Worm (Caenorhabditis elegans) whole organism, late embryonic: Measurements from ENCODE around the gene B0238.12.

Experiments used
- C08G9.2 ChIP-seq: sonication (generic microtip); optimal IDR thresholded peaks from 2 replicates; lab custom pipeline; 2016; ENCODE audit warnings: mild to moderate bottlenecking, missing genetic modification characterization, moderate library complexity, missing compliant biosample characterization
- C38D4.7 ChIP-seq: fragments of 200-800 bp; sonication (Bioruptor generic); optimal IDR thresholded peaks from 2 replicates; lab custom pipeline; 2018; ENCODE audit warnings: mild to moderate bottlenecking, missing genetic modification characterization, moderate library complexity, missing compliant biosample characterization
- K09A11.1 ChIP-seq: sonication (generic microtip); optimal IDR thresholded peaks from 2 replicates; lab custom pipeline; 2017; ENCODE audit warnings: antibody characterized with exemption, mild to moderate bottlenecking, missing genetic modification characterization, missing compliant biosample characterization; ENCODE audit not compliant: insufficient read depth
- ama-1 ChIP-seq: fragments of 150-350 bp; optimal IDR thresholded peaks from 2 replicates; lab custom pipeline; 2014
- ceh-14 ChIP-seq: sonication (generic microtip); optimal IDR thresholded peaks from 2 replicates; lab custom pipeline; 2016; ENCODE audit warnings: missing genotype, missing genetic modification characterization, missing compliant biosample characterization
- ceh-18 ChIP-seq: sonication (generic microtip); optimal IDR thresholded peaks from 2 replicates; lab custom pipeline; 2016; ENCODE audit warnings: missing genetic modification characterization, missing compliant biosample characterization
- ceh-19 ChIP-seq: fragments of 200-800 bp; sonication (Bioruptor generic); optimal IDR thresholded peaks from 2 replicates; lab custom pipeline; 2018; ENCODE audit warnings: mild to moderate bottlenecking, missing genetic modification characterization, missing compliant biosample characterization
- ceh-22 ChIP-seq: sonication (generic microtip); optimal IDR thresholded peaks from 2 replicates; lab custom pipeline; 2017; ENCODE audit warnings: missing biosample characterization, missing genetic modification characterization
- ceh-30 ChIP-seq: fragments of 150-350 bp; optimal IDR thresholded peaks from 2 replicates; lab custom pipeline; 2014; ENCODE audit warnings: missing biosample characterization, missing genetic modification characterization
- ceh-31 ChIP-seq: sonication (generic microtip); optimal IDR thresholded peaks from 2 replicates; lab custom pipeline; 2016; ENCODE audit warnings: missing genetic modification characterization, missing compliant biosample characterization
- ceh-34 ChIP-seq: sonication (generic microtip); optimal IDR thresholded peaks from 2 replicates; lab custom pipeline; 2016; ENCODE audit warnings: mild to moderate bottlenecking, missing genetic modification characterization, missing compliant biosample characterization
- ceh-45 ChIP-seq: fragments of 200-800 bp; sonication (Bioruptor generic); IDR thresholded peaks from 2 replicates; pipeline ENCODE4 v1.3.6; 2022; ENCODE audit warnings: missing genetic modification reagents, missing genetic modification characterization, missing compliant biosample characterization
- ceh-6 ChIP-seq: fragments of 200-800 bp; sonication (Bioruptor generic); optimal IDR thresholded peaks from 2 replicates; lab custom pipeline; 2018; ENCODE audit warnings: mild to moderate bottlenecking, missing genetic modification characterization, missing compliant biosample characterization
- ceh-9 ChIP-seq: sonication (generic microtip); optimal IDR thresholded peaks from 2 replicates; lab custom pipeline; 2016; ENCODE audit warnings: mild to moderate bottlenecking, missing genetic modification characterization, inconsistent platforms, missing compliant biosample characterization
- che-1 ChIP-seq: sonication (generic microtip); optimal IDR thresholded peaks from 2 replicates; lab custom pipeline; 2016; ENCODE audit warnings: mild to moderate bottlenecking, missing genetic modification characterization, missing compliant biosample characterization
- dmd-4 ChIP-seq: sonication (generic microtip); optimal IDR thresholded peaks from 2 replicates; lab custom pipeline; 2016; ENCODE audit warnings: borderline replicate concordance, missing genetic modification characterization, missing compliant biosample characterization
- dve-1 ChIP-seq: sonication (generic microtip); optimal IDR thresholded peaks from 2 replicates; lab custom pipeline; 2017; ENCODE audit warnings: antibody characterized with exemption, mild to moderate bottlenecking, missing genetic modification characterization, missing compliant biosample characterization
- elt-2 ChIP-seq: sonication (generic microtip); optimal IDR thresholded peaks from 2 replicates; lab custom pipeline; 2016; ENCODE audit warnings: missing genetic modification reagents, missing genetic modification characterization, missing compliant biosample characterization
- elt-4 ChIP-seq: sonication (generic microtip); optimal IDR thresholded peaks from 2 replicates; lab custom pipeline; 2016; ENCODE audit warnings: missing genetic modification characterization, missing compliant biosample characterization
- ets-4 ChIP-seq: sonication (generic microtip); optimal IDR thresholded peaks from 2 replicates; lab custom pipeline; 2016; ENCODE audit warnings: missing genetic modification characterization, missing compliant biosample characterization
- eyg-1 ChIP-seq: sonication (generic microtip); optimal IDR thresholded peaks from 2 replicates; lab custom pipeline; 2016; ENCODE audit warnings: missing genotype, missing genetic modification characterization, missing compliant biosample characterization
- fax-1 ChIP-seq: sonication (generic microtip); optimal IDR thresholded peaks from 2 replicates; lab custom pipeline; 2016; ENCODE audit warnings: missing genotype, missing genetic modification characterization, missing compliant biosample characterization
- fkh-10 ChIP-seq: fragments of 150-350 bp; optimal IDR thresholded peaks from 2 replicates; lab custom pipeline; 2014; ENCODE audit warnings: missing biosample characterization, missing genetic modification reagents, missing genetic modification characterization
- fkh-6 ChIP-seq: sonication (generic microtip); optimal IDR thresholded peaks from 2 replicates; lab custom pipeline; 2016; ENCODE audit warnings: missing genetic modification characterization, missing compliant biosample characterization
- gmeb-2 ChIP-seq: sonication (generic microtip); optimal IDR thresholded peaks from 2 replicates; lab custom pipeline; 2016; ENCODE audit warnings: missing genetic modification characterization, inconsistent platforms, missing compliant biosample characterization
- hlh-13 ChIP-seq: fragments of 200-800 bp; sonication (Bioruptor generic); optimal IDR thresholded peaks from 2 replicates; lab custom pipeline; 2018; ENCODE audit warnings: mild to moderate bottlenecking, missing genetic modification characterization, missing compliant biosample characterization
- hlh-15 ChIP-seq: sonication (generic microtip); optimal IDR thresholded peaks from 2 replicates; lab custom pipeline; 2016; ENCODE audit warnings: missing genetic modification characterization, missing compliant biosample characterization
- hlh-30 ChIP-seq: sonication (generic microtip); optimal IDR thresholded peaks from 2 replicates; lab custom pipeline; 2017; ENCODE audit warnings: antibody characterized with exemption, missing genetic modification characterization, missing compliant biosample characterization; ENCODE audit not compliant: insufficient read depth
- hlh-8 ChIP-seq: sonication (generic microtip); optimal IDR thresholded peaks from 2 replicates; lab custom pipeline; 2016; ENCODE audit warnings: missing genotype, missing genetic modification characterization, missing compliant biosample characterization
- lin-11 ChIP-seq: fragments of 200-800 bp; sonication (Bioruptor generic); optimal IDR thresholded peaks from 2 replicates; lab custom pipeline; 2018; ENCODE audit warnings: mild to moderate bottlenecking, missing genetic modification characterization, missing compliant biosample characterization
- madf-2 ChIP-seq: sonication (generic microtip); optimal IDR thresholded peaks from 2 replicates; lab custom pipeline; 2017; ENCODE audit warnings: missing genetic modification characterization, missing compliant biosample characterization
- nhr-11 ChIP-seq: fragments of 150-350 bp; optimal IDR thresholded peaks from 2 replicates; lab custom pipeline; 2014; ENCODE audit warnings: missing biosample characterization, missing genetic modification characterization
- odd-2 ChIP-seq: sonication (generic microtip); optimal IDR thresholded peaks from 2 replicates; lab custom pipeline; 2017; ENCODE audit warnings: antibody characterized with exemption, mild to moderate bottlenecking, missing genetic modification characterization, missing compliant biosample characterization
- pat-9 ChIP-seq: fragments of 200-800 bp; sonication (Bioruptor generic); optimal IDR thresholded peaks from 2 replicates; lab custom pipeline; 2018; ENCODE audit warnings: mild to moderate bottlenecking, missing genetic modification characterization, moderate library complexity, missing compliant biosample characterization
- pax-1 ChIP-seq: fragments of 150-350 bp; optimal IDR thresholded peaks from 2 replicates; lab custom pipeline; 2014; ENCODE audit warnings: missing biosample characterization, missing genetic modification characterization
- pha-2 ChIP-seq: sonication (generic microtip); optimal IDR thresholded peaks from 2 replicates; lab custom pipeline; 2017; ENCODE audit warnings: mild to moderate bottlenecking, missing genetic modification characterization, missing compliant biosample characterization
- pha-4 ChIP-seq: fragments of 150-350 bp; optimal IDR thresholded peaks from 2 replicates; lab custom pipeline; 2018; ENCODE audit warnings: missing biosample characterization, missing genetic modification reagents, missing genetic modification characterization
- pqm-1 ChIP-seq: sonication (generic microtip); optimal IDR thresholded peaks from 2 replicates; lab custom pipeline; 2016; ENCODE audit warnings: missing genetic modification characterization, missing compliant biosample characterization
- ref-2 ChIP-seq: sonication (generic microtip); optimal IDR thresholded peaks from 2 replicates; lab custom pipeline; 2016; ENCODE audit warnings: missing genetic modification characterization, missing compliant biosample characterization
- sdc-2 ChIP-seq: sonication (generic microtip); optimal IDR thresholded peaks from 2 replicates; lab custom pipeline; 2016; ENCODE audit warnings: missing genotype, missing genetic modification characterization, missing compliant biosample characterization
- syd-9 ChIP-seq: sonication (generic microtip); optimal IDR thresholded peaks from 2 replicates; lab custom pipeline; 2016; ENCODE audit warnings: mild to moderate bottlenecking, missing genetic modification characterization, moderate library complexity, missing compliant biosample characterization
- tbx-2 ChIP-seq: sonication (generic microtip); optimal IDR thresholded peaks from 2 replicates; lab custom pipeline; 2016; ENCODE audit warnings: missing genetic modification characterization, missing compliant biosample characterization
- tbx-7 ChIP-seq: sonication (generic microtip); optimal IDR thresholded peaks from 2 replicates; lab custom pipeline; 2016; ENCODE audit warnings: missing genotype, missing genetic modification characterization, missing compliant biosample characterization
- ttx-3 ChIP-seq: sonication (generic microtip); optimal IDR thresholded peaks from 2 replicates; lab custom pipeline; 2016; ENCODE audit warnings: missing genetic modification reagents, missing genetic modification characterization, missing compliant biosample characterization
- unc-42 ChIP-seq: sonication (generic microtip); optimal IDR thresholded peaks from 2 replicates; lab custom pipeline; 2016; ENCODE audit warnings: missing genotype, missing genetic modification characterization, missing compliant biosample characterization
- unc-55 ChIP-seq: sonication (generic microtip); optimal IDR thresholded peaks from 2 replicates; lab custom pipeline; 2017; ENCODE audit warnings: missing biosample characterization, missing genetic modification reagents, missing genetic modification characterization
- zip-5 ChIP-seq: sonication (generic microtip); optimal IDR thresholded peaks from 2 replicates; lab custom pipeline; 2016; ENCODE audit warnings: missing genetic modification characterization, missing compliant biosample characterization
- ztf-16 ChIP-seq: sonication (generic microtip); optimal IDR thresholded peaks from 2 replicates; lab custom pipeline; 2017; ENCODE audit warnings: missing genetic modification characterization, missing compliant biosample characterization

B0238.12 gene

DNA sequence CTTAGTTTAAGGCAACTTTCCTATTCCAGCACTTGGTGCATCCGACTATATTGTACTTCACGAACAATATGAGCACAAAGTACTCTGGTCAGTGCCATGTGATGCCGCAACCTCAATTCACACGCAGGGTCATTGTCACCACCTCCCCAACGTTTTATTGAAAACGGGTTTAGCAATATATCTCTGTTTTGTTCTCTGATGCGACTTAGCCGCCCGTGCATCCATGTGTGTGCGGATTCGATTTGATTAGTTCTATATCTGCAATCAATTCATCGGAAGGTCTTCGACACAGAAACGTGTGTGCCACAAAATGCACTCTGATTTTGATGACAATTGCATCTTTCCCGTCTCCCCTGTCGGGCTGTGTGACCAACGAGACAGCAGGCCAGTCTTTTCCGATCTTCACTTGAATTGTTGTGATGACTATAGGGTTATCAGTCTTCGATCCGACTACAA is 7.0 kb downstream of the B0238.12 start:
- TF ChIP-seq unc-55 (GFP tag; lab: Kevin White, UChicago): peak; percentile 54
- TF ChIP-seq ztf-16 (tag; lab: Kevin White, UChicago): no peak

DNA sequence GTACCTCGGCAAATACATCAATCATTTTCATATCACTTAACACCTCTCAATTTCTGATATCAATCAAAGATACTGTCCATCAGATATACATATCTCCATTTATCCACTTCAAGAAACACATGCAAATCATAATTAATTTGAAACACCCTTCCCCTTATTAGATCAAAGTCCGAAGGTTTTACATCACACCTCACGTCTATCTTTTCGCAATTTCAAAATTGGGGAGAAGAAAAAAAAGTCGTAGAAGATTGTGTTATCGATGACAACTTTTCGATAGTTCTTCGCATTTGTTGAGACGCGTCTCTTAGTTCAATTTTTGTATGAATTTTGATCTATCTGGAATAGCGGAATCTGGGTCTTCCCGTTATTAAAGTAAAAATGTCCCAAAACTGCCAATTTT is 7.6 kb downstream of the B0238.12 start:
- TF ChIP-seq ets-4 (tag; lab: Kevin White, UChicago): no peak
- no peak for TF ChIP-seq pax-1 (tag; lab: Kevin White, UChicago)
- TF ChIP-seq nhr-11 (tag; lab: Kevin White, UChicago): no peak
- TF ChIP-seq odd-2 (tag; lab: Kevin White, UChicago): no peak
- no peak for TF ChIP-seq ceh-45 (GFP tag; lab: Robert Waterston, UW)
- TF ChIP-seq ref-2: no peak
- no peak for TF ChIP-seq gmeb-2
- no peak for TF ChIP-seq ttx-3 (tag; lab: Kevin White, UChicago)
- TF ChIP-seq pat-9 (tag; lab: Kevin White, UChicago): no peak
- no peak for TF ChIP-seq hlh-13 (GFP tag; lab: Kevin White, UChicago)
- no peak for TF ChIP-seq zip-5 (tag; lab: Kevin White, UChicago)
- TF ChIP-seq lin-11 (tag; lab: Kevin White, UChicago): no peak
- no peak for TF ChIP-seq fax-1 (tag; lab: Kevin White, UChicago)
- no peak for TF ChIP-seq C08G9.2 (tag; lab: Kevin White, UChicago)
- TF ChIP-seq C38D4.7 (GFP tag; lab: Kevin White, UChicago): no peak
- TF ChIP-seq ceh-31 (tag; lab: Kevin White, UChicago): no peak

- TF ChIP-seq pqm-1 (no peak), ttx-3 (tag; lab: Kevin White, UChicago) (no peak), fkh-10 (GFP tag; lab: Kevin White, UChicago) (no peak), nhr-11 (tag; lab: Kevin White, UChicago) (no peak), ceh-45 (GFP tag; lab: Robert Waterston, UW) (no peak), ceh-9 (tag; lab: Kevin White, UChicago) (no peak), ceh-22 (tag; lab: Kevin White, UChicago) (no peak), pat-9 (tag; lab: Kevin White, UChicago) (no peak), ceh-34 (tag; lab: Kevin White, UChicago) (no peak), hlh-30 (no peak), madf-2 (tag; lab: Kevin White, UChicago) (no peak), pha-4 (tag; lab: Kevin White, UChicago) (no peak), ama-1 (lab: Kevin White, UChicago) (no peak), ceh-19 (no peak), fkh-6 (tag; lab: Kevin White, UChicago) (no peak), elt-4 (tag; lab: Kevin White, UChicago) (no peak), unc-55 (GFP tag; lab: Kevin White, UChicago) (no peak), ceh-6 (GFP tag; lab: Kevin White, UChicago) (no peak), syd-9 (no peak), hlh-15 (no peak)
- TF ChIP-seq, all 69 proteins: peak for 0
These were observed 8.1 kb downstream of the B0238.12 start, which contains the start of gene natc-2 for ce11 chrV:5273770-5274169. Gene natc-2, plus strand, starts transcription at chrV:5274070.

- TF ChIP-seq tbx-7 (no peak), eyg-1 (tag; lab: Kevin White, UChicago) (no peak), hlh-8 (no peak), hlh-15 (no peak), unc-42 (tag; lab: Kevin White, UChicago) (peak; percentile 48), sdc-2 (tag; lab: Kevin White, UChicago) (no peak), ceh-31 (tag; lab: Kevin White, UChicago) (no peak), ceh-14 (no peak), dve-1 (tag; lab: Kevin White, UChicago) (no peak), tbx-2 (tag; lab: Kevin White, UChicago) (peak; percentile 18), pha-2 (tag; lab: Kevin White, UChicago) (peak; percentile 20), ceh-34 (tag; lab: Kevin White, UChicago) (peak; percentile 1), ceh-30 (tag; lab: Kevin White, UChicago) (no peak), elt-2 (tag; lab: Kevin White, UChicago) (no peak), K09A11.1 (no peak), ceh-18 (tag; lab: Kevin White, UChicago) (no peak), dmd-4 (no peak), hlh-30 (no peak), odd-2 (tag; lab: Kevin White, UChicago) (no peak), ceh-9 (tag; lab: Kevin White, UChicago) (no peak), che-1 (tag; lab: Kevin White, UChicago) (no peak), pqm-1 (no peak)
- TF ChIP-seq, all 69 proteins: peak for 4
These were observed 9.3 kb downstream of the B0238.12 start for ce11 chrV:5274974-5275373.
